Worm (Caenorhabditis elegans): Measurements from ENCODE around the gene gldi-4.

Gene gldi-4

DNA sequence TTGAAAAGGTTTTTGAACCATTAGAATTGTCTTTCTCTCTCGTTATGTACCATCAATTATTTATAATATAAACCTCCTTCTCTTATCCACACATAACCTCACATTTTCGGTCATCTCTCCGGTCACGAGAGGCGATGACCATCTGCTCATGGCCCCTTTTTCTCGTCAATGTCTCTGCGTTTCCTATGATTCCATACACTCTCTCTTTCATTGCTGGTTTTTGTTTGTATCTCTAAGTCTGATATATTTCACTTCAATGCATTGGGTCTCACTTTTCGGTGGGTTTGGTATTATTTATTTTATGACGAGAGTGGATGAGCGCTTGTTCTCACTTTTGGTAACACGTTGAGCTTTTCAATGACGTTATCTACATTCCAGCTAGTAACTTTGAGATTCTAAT is 5.6 kb downstream of the gldi-4 start (continued):
- TF ChIP-seq ceh-9 (tag; optimal IDR thresholded peaks at IDR 0.05) (no peak), ets-4 (tag; optimal IDR thresholded peaks at IDR 0.05) (no peak), ceh-2 (tag; optimal IDR thresholded peaks at IDR 0.05) (peak; percentile 4), ceh-22 (tag; optimal IDR thresholded peaks at IDR 0.05) (no peak)

ce11 chrIV:7023858-7024257 is 6.4 kb downstream of the gldi-4 start, which contains the start of gene adah-1:
Gene adah-1, plus strand, starts transcription at chrIV:7024211.
- TF ChIP-seq hlh-6 (tag; optimal IDR thresholded peaks at IDR 0.05) (no peak), ceh-14 (tag; optimal IDR thresholded peaks at IDR 0.05) (no peak), nfya-1 (tag; optimal IDR thresholded peaks at IDR 0.05) (no peak), unc-55 (GFP tag; optimal IDR thresholded peaks at IDR 0.05) (peak; percentile 85), hlh-15 (tag; optimal IDR thresholded peaks at IDR 0.05) (no peak), mec-3 (tag; optimal IDR thresholded peaks at IDR 0.05; ENCODE audit: borderline replicate concordance) (no peak), ceh-18 (tag; optimal IDR thresholded peaks at IDR 0.05) (peak; percentile 5), pat-9 (tag; optimal IDR thresholded peaks at IDR 0.05) (no peak), hlh-30 (tag; optimal IDR thresholded peaks at IDR 0.05; ENCODE audit: insufficient read depth) (no peak), C38D4.7 (GFP tag; optimal IDR thresholded peaks at IDR 0.05) (no peak)

DNA sequence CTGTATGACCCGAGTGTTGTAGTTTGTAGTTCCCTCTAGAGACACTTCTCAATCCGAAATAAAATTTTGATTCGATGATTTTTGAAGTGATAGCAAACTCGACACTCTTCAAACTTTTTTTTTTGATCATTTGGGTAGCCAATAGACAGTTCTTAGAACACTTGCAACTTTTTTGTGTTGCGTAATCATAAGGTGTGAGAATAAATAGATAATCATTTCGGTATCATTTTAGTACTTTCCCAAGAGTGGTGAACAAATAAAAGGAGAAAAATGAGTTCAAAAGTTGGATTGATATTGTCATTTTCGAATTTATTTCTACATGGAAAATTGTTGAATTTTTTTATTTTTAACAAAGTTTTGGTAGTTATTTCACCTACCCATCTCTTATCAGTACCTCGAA is 7.4 kb downstream of the gldi-4 start:
- TF ChIP-seq unc-42 (tag; optimal IDR thresholded peaks at IDR 0.05) (no peak), sox-4 (tag; optimal IDR thresholded peaks at IDR 0.05) (no peak), hlh-8 (tag; optimal IDR thresholded peaks at IDR 0.05) (no peak), pha-4 (tag; optimal IDR thresholded peaks at IDR 0.05) (no peak), K02D7.2 (tag; optimal IDR thresholded peaks at IDR 0.05) (no peak), hlh-13 (GFP tag; optimal IDR thresholded peaks at IDR 0.05) (no peak), F13H6.1 (tag; optimal IDR thresholded peaks at IDR 0.05) (no peak), dmd-4 (tag; optimal IDR thresholded peaks at IDR 0.05; ENCODE audit: borderline replicate concordance) (no peak), ceh-19 (GFP tag; optimal IDR thresholded peaks at IDR 0.05) (no peak), npax-4 (tag; optimal IDR thresholded peaks at IDR 0.05) (no peak), nfya-1 (tag; optimal IDR thresholded peaks at IDR 0.05) (no peak), ceh-2 (tag; optimal IDR thresholded peaks at IDR 0.05) (no peak)

- no peak for TF ChIP-seq nhr-232 (tag; optimal IDR thresholded peaks at IDR 0.05)
- no peak for TF ChIP-seq hlh-13 (GFP tag; optimal IDR thresholded peaks at IDR 0.05)
Measured at ce11 chrIV:7025835-7026234, 8.4 kb downstream of the gldi-4 start.

ce11 chrIV:7031019-7031418 is 13.6 kb downstream of the gldi-4 start:
- no peak for TF ChIP-seq ceh-24 (tag; optimal IDR thresholded peaks at IDR 0.05)
- TF ChIP-seq dmd-4 (tag; optimal IDR thresholded peaks at IDR 0.05; ENCODE audit: borderline replicate concordance) = no peak
- TF ChIP-seq pha-2 (tag; optimal IDR thresholded peaks at IDR 0.05) = no peak
- no peak for TF ChIP-seq fax-1 (tag; optimal IDR thresholded peaks at IDR 0.05)
- TF ChIP-seq syd-9 (tag; optimal IDR thresholded peaks at IDR 0.05) = no peak
- TF ChIP-seq ref-2 (tag; optimal IDR thresholded peaks at IDR 0.05) = no peak
- no peak for TF ChIP-seq tbx-2 (tag; optimal IDR thresholded peaks at IDR 0.05)
- no peak for TF ChIP-seq nhr-11 (tag; optimal IDR thresholded peaks at IDR 0.05)
- no peak for TF ChIP-seq ceh-6 (GFP tag; optimal IDR thresholded peaks at IDR 0.05)

DNA sequence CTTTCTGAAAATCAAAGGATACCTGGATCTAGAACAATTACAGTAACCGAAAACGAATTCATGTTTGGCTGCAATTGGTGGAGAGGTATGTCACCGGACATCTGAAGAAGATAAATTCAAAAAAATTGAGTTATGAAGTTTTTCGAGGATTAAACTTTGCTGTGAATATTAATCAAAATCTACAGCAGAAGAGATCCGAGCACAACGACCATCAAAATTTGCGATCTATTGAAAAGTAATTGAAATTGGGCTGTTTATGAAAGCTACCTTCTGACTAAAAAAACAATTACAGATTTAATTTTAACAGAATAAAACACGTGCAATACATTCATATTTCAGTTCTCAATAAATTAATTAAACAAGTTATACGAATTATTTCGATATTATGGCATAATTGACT is 15.0 kb downstream of the gldi-4 start, which contains the start of gene C06G3.8:
Gene C06G3.8 (minus strand): TSS at position 101 of the 400 bp plus-strand sequence.
- TF ChIP-seq ceh-45 (GFP tag; IDR thresholded peaks at IDR 0.05) (no peak), sox-4 (tag; optimal IDR thresholded peaks at IDR 0.05) (no peak), hlh-8 (tag; optimal IDR thresholded peaks at IDR 0.05) (no peak), ztf-16 (tag; optimal IDR thresholded peaks at IDR 0.05) (no peak), zip-5 (tag; optimal IDR thresholded peaks at IDR 0.05) (no peak), rnt-1 (tag; optimal IDR thresholded peaks at IDR 0.05) (no peak), hlh-6 (tag; optimal IDR thresholded peaks at IDR 0.05) (no peak), ceh-48 (tag; optimal IDR thresholded peaks at IDR 0.05) (no peak), ceh-24 (tag; optimal IDR thresholded peaks at IDR 0.05) (no peak), pat-9 (tag; optimal IDR thresholded peaks at IDR 0.05) (no peak), ceh-31 (tag; optimal IDR thresholded peaks at IDR 0.05) (no peak)
